Worm (Caenorhabditis elegans) whole organism, L4/young adult: ENCODE results near the gene Y37D8A.26.

ENCODE experiments used
- W03F9.2 ChIP-seq: fragments of 150-350 bp; optimal IDR thresholded peaks from 2 replicates; lab custom pipeline; 2014; ENCODE audit warnings: missing biosample characterization, missing genetic modification characterization
- him-1 ChIP-seq: sonication (generic microtip); optimal IDR thresholded peaks from 2 replicates; lab custom pipeline; 2016; ENCODE audit warnings: missing genotype, missing genetic modification reagents, missing genetic modification characterization, missing compliant biosample characterization

DNA sequence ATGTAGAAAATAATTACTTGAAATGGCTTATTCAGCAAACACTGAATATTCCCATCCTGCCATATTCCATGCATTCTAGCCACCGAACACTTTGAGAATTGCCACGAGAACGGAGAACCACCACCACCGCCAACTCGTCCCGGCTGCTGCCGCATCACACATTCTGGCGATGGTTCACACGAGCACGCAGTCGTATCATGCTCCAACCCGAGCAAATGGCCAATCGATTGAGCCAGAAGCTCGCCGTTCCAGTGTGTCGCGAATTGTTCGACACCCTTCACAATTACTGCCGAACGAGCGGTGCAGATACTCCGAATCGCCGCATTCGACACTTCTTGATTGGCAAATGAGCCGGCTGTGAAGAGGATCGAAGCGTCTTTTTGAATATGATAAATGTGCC is 28.6 kb upstream of the Y37D8A.26 start:
- no peak for TF ChIP-seq W03F9.2 (tag; lab: Kevin White, UChicago)
- TF ChIP-seq him-1 (tag; lab: Kevin White, UChicago): no peak
